Worm (Caenorhabditis elegans): ENCODE data around the gene srab-11.
"Not testable (repeated sequence)": the region's sequence is repeated elsewhere in the genome, so short reads cannot be mapped to it uniquely, and the experiment has no call there.

Gene srab-11

ce11 chrV:3102049-3102448 lies 44.8 kb downstream of the srab-11 start, which contains the start of gene Y73C8C.4:
Y73C8C.4 (minus strand) TSS chrV:3102149.
- not testable (repeated sequence) for TF ChIP-seq hmg-4 (GFP tag; optimal IDR thresholded peaks at IDR 0.05); F13C5.2 (tag; optimal IDR thresholded peaks at IDR 0.05); B0310.2 (tag; optimal IDR thresholded peaks at IDR 0.05)

- TF ChIP-seq ceh-13 (GFP tag; optimal IDR thresholded peaks at IDR 0.05) (no peak), tbx-11 (GFP tag; IDR thresholded peaks at IDR 0.05) (no peak), F13C5.2 (tag; optimal IDR thresholded peaks at IDR 0.05) (no peak), tra-4 (tag; optimal IDR thresholded peaks at IDR 0.05) (no peak), sea-1 (GFP tag; conservative IDR thresholded peaks at IDR 0.05) (no peak), B0310.2 (tag; optimal IDR thresholded peaks at IDR 0.05) (no peak)
Measured at ce11 chrV:3100527-3100926, 46.3 kb downstream of the srab-11 start.

Data from whole organism, early embryonic.